Fruit fly (Drosophila melanogaster) whole organism, embryonic: ENCODE data around the gene CG31952.

Experiments
- Bgb ChIP-seq: fragments of 200-800 bp; sonication (Bioruptor generic); IDR thresholded peaks from 2 replicates; pipeline ENCODE4 v1.3.6; 2022; ENCODE audit warnings: missing biosample characterization, missing genetic modification characterization; ENCODE audit not compliant: partially characterized antibody
- CG10959 ChIP-seq: fragments of 200-800 bp; sonication (Bioruptor generic); IDR thresholded peaks from 2 replicates; pipeline ENCODE4 v1.3.6; 2022; ENCODE audit warnings: missing biosample characterization, missing genetic modification characterization
- CG11247 ChIP-seq: fragments of 200-800 bp; sonication (Bioruptor generic); IDR thresholded peaks from 2 replicates; pipeline ENCODE4 v1.3.6; 2022; ENCODE audit warnings: missing biosample characterization, missing genetic modification characterization
- CG12071 ChIP-seq: fragments of 200-800 bp; sonication (Bioruptor generic); optimal IDR thresholded peaks from 3 replicates; lab custom pipeline; 2018; ENCODE audit warnings: missing biosample characterization, mild to moderate bottlenecking, missing genetic modification characterization
- CG1233 ChIP-seq: fragments of 200-800 bp; sonication (Bioruptor generic); optimal IDR thresholded peaks from 4 replicates; lab custom pipeline; 2018; ENCODE audit warnings: missing biosample characterization, mild to moderate bottlenecking, missing genetic modification characterization
- CG17829 ChIP-seq: fragments of 200-800 bp; optimal IDR thresholded peaks from 2 replicates; lab custom pipeline; 2019; ENCODE audit warnings: missing biosample characterization, mild to moderate bottlenecking, missing genetic modification characterization, moderate library complexity
- CG3281 ChIP-seq: fragments of 200-800 bp; sonication (Bioruptor generic); optimal IDR thresholded peaks from 3 replicates; lab custom pipeline; 2017; ENCODE audit warnings: missing biosample characterization, mild to moderate bottlenecking, missing genetic modification characterization
- CG6175 ChIP-seq: fragments of 200-800 bp; sonication (Bioruptor generic); IDR thresholded peaks from 3 replicates; pipeline ENCODE4 v1.3.6; 2022; ENCODE audit warnings: missing biosample characterization, missing genetic modification characterization
- CG7963 ChIP-seq: fragments of 200-800 bp; sonication (Bioruptor generic); IDR thresholded peaks from 3 replicates; pipeline ENCODE4 v1.3.6; 2022; ENCODE audit warnings: missing biosample characterization, missing genetic modification characterization; ENCODE audit not compliant: partially characterized antibody
- CG8089 ChIP-seq: fragments of 200-800 bp; sonication (Bioruptor generic); optimal IDR thresholded peaks from 3 replicates; lab custom pipeline; 2016; ENCODE audit warnings: missing biosample characterization, missing genetic modification characterization
- CG8765 ChIP-seq: fragments of 200-800 bp; sonication (Bioruptor generic); IDR thresholded peaks from 2 replicates; pipeline ENCODE4 v1.3.6; 2022; ENCODE audit warnings: missing biosample characterization, missing genetic modification characterization
- CG9609 ChIP-seq: fragments of 200-800 bp; sonication (Bioruptor generic); optimal IDR thresholded peaks from 3 replicates; lab custom pipeline; 2016; ENCODE audit warnings: missing biosample characterization, missing genetic modification characterization
- CG9932 ChIP-seq: fragments of 200-800 bp; sonication (Bioruptor generic); IDR thresholded peaks from 2 replicates; pipeline ENCODE4 v1.3.6; 2022; ENCODE audit warnings: missing biosample characterization, missing genetic modification characterization
- Eip74EF ChIP-seq, 2 experiments: fragments of 200-800 bp in 1 of 2; fragments of >200 bp in 1 of 2; sonication (Bioruptor generic) in 1 of 2; optimal IDR thresholded peaks; 2 replicates each; lab custom pipeline; 2017 to 2019; ENCODE audit warnings: missing biosample characterization in 2 of 2, missing genetic modification characterization in 2 of 2, mild to moderate bottlenecking in 1 of 2, moderate library complexity in 1 of 2
- Gsc ChIP-seq: fragments of 200-800 bp; sonication (Bioruptor generic); IDR thresholded peaks from 2 replicates; pipeline ENCODE4 v1.3.6; 2022; ENCODE audit warnings: missing biosample characterization, missing genetic modification characterization
- Hmx ChIP-seq: fragments of 200-800 bp; sonication (Bioruptor generic); optimal IDR thresholded peaks from 2 replicates; lab custom pipeline; 2016; ENCODE audit warnings: missing biosample characterization, missing genetic modification characterization
- Hr3 ChIP-seq: fragments of 200-800 bp; sonication (Bioruptor generic); optimal IDR thresholded peaks from 3 replicates; lab custom pipeline; 2016; ENCODE audit warnings: missing biosample characterization, missing genetic modification characterization
- Hr39 ChIP-seq: fragments of >200 bp; optimal IDR thresholded peaks from 2 replicates; lab custom pipeline; 2017
- Jarid2 ChIP-seq: fragments of 200-800 bp; sonication (Bioruptor generic); optimal IDR thresholded peaks from 3 replicates; lab custom pipeline; 2017; ENCODE audit warnings: mild to moderate bottlenecking, missing biosample characterization, missing genetic modification reagents, missing genetic modification characterization
- MTF-1 ChIP-seq: fragments of 200-800 bp; sonication (Bioruptor generic); optimal IDR thresholded peaks from 2 replicates; lab custom pipeline; 2018; ENCODE audit warnings: missing biosample characterization, mild to moderate bottlenecking, missing genetic modification characterization, borderline replicate concordance
- Med ChIP-seq: fragments of 200-800 bp; sonication (Bioruptor generic); peaks from one replicate; lab custom pipeline; 2016; ENCODE audit warnings: missing biosample characterization, missing genetic modification characterization, mild to moderate bottlenecking, inconsistent platforms, moderate library complexity
- Rfx ChIP-seq: fragments of 200-800 bp; sonication (Bioruptor generic); IDR thresholded peaks from 2 replicates; pipeline ENCODE4 v1.3.6; 2022; ENCODE audit warnings: missing biosample characterization, missing genetic modification characterization
- Scr ChIP-seq: fragments of 200-800 bp; sonication (Bioruptor generic); IDR thresholded peaks from 2 replicates; pipeline ENCODE4 v1.3.6; 2022; ENCODE audit warnings: missing biosample characterization, missing genetic modification characterization; ENCODE audit not compliant: partially characterized antibody
- Sox100B ChIP-seq: fragments of 200-800 bp; sonication (Bioruptor generic); optimal IDR thresholded peaks from 3 replicates; lab custom pipeline; 2018; ENCODE audit warnings: missing biosample characterization, mild to moderate bottlenecking, missing genetic modification characterization
- Tbp ChIP-seq: fragments of >200 bp; optimal IDR thresholded peaks from 2 replicates; lab custom pipeline; 2018; ENCODE audit warnings: missing biosample characterization, missing genetic modification characterization
- Xbp1 ChIP-seq: fragments of 200-800 bp; sonication (Bioruptor generic); optimal IDR thresholded peaks from 3 replicates; lab custom pipeline; 2016; ENCODE audit warnings: missing biosample characterization, mild to moderate bottlenecking, missing genetic modification characterization
- aop ChIP-seq: fragments of 200-800 bp; sonication (Bioruptor generic); IDR thresholded peaks from 2 replicates; pipeline ENCODE4 v1.3.6; 2022; ENCODE audit warnings: missing biosample characterization, missing genetic modification characterization
- az2 ChIP-seq: fragments of 200-800 bp; sonication (Bioruptor generic); optimal IDR thresholded peaks from 3 replicates; lab custom pipeline; 2016; ENCODE audit warnings: missing biosample characterization, missing genetic modification characterization
- caup ChIP-seq: fragments of 200-800 bp; sonication (Bioruptor generic); optimal IDR thresholded peaks from 3 replicates; lab custom pipeline; 2017; ENCODE audit warnings: missing biosample characterization, mild to moderate bottlenecking, missing genetic modification characterization, moderate library complexity; ENCODE audit not compliant: severe bottlenecking
- ci ChIP-seq: fragments of 200-800 bp; sonication (Bioruptor generic); IDR thresholded peaks from 3 replicates; pipeline ENCODE4 v1.3.6; 2022; ENCODE audit warnings: missing biosample characterization, missing genetic modification characterization
- croc ChIP-seq: fragments of 200-800 bp; sonication (Bioruptor generic); conservative IDR thresholded peaks from 3 replicates; pipeline ENCODE4 v1.3.6; 2022; ENCODE audit warnings: missing biosample characterization, missing genetic modification characterization
- crp ChIP-seq, 2 experiments: fragments of 200-800 bp; sonication (Bioruptor generic); optimal IDR thresholded peaks; 2 replicates in 1 of 2; 3 replicates in 1 of 2; lab custom pipeline; 2017; ENCODE audit warnings: missing biosample characterization in 2 of 2, missing genetic modification characterization in 2 of 2, mild to moderate bottlenecking in 1 of 2, moderate library complexity in 1 of 2
- danr ChIP-seq: fragments of 200-800 bp; sonication (Bioruptor generic); IDR thresholded peaks from 2 replicates; pipeline ENCODE4 v1.3.6; 2022; ENCODE audit warnings: missing biosample characterization, missing genetic modification characterization
- en ChIP-seq: fragments of 200-800 bp; sonication (Bioruptor generic); optimal IDR thresholded peaks from 2 replicates; lab custom pipeline; 2016; ENCODE audit warnings: missing biosample characterization, missing genetic modification characterization
- gt ChIP-seq: fragments of 200-800 bp; sonication (Bioruptor generic); IDR thresholded peaks from 2 replicates; pipeline ENCODE4 v1.3.6; 2022; ENCODE audit warnings: missing biosample characterization, missing genetic modification characterization
- h ChIP-seq: fragments of >200 bp; optimal IDR thresholded peaks from 2 replicates; lab custom pipeline; 2017
- hkb ChIP-seq, 2 experiments: fragments of 200-800 bp in 1 of 2; fragments of >200 bp in 1 of 2; sonication (Bioruptor generic) in 1 of 2; IDR thresholded peaks in 1 of 2; optimal IDR thresholded peaks in 1 of 2; 2 replicates each; pipeline versions ENCODE4 v1.3.6 to Lab custom; 2017 to 2022; ENCODE audit warnings: missing biosample characterization in 1 of 2, missing genetic modification characterization in 1 of 2
- ken ChIP-seq: fragments of 200-800 bp; sonication (Bioruptor generic); IDR thresholded peaks from 3 replicates; pipeline ENCODE4 v1.3.6; 2022; ENCODE audit warnings: missing biosample characterization, missing genetic modification characterization
- klu ChIP-seq: fragments of 200-800 bp; sonication (Bioruptor generic); IDR thresholded peaks from 2 replicates; pipeline ENCODE4 v1.3.6; 2022; ENCODE audit warnings: missing biosample characterization, missing genetic modification characterization
- lmd ChIP-seq: fragments of 200-800 bp; sonication (Bioruptor generic); IDR thresholded peaks from 2 replicates; pipeline ENCODE4 v1.3.6; 2022; ENCODE audit warnings: missing biosample characterization, missing genetic modification characterization
- lola ChIP-seq, 3 experiments: fragments of >200 bp in 2 of 3; fragments of 200-800 bp in 1 of 3; sonication (Bioruptor generic) in 1 of 3; optimal IDR thresholded peaks; 2 replicates each; lab custom pipeline; 2017 to 2019; ENCODE audit warnings: missing biosample characterization in 3 of 3, missing genetic modification characterization in 3 of 3, mild to moderate bottlenecking in 1 of 3, moderate library complexity in 1 of 3
- mam ChIP-seq: fragments of 200-800 bp; sonication (Bioruptor generic); optimal IDR thresholded peaks from 3 replicates; lab custom pipeline; 2016; ENCODE audit warnings: missing biosample characterization, missing genetic modification characterization
- nerfin-2 ChIP-seq: fragments of 200-800 bp; sonication (Bioruptor generic); IDR thresholded peaks from 2 replicates; pipeline ENCODE4 v1.3.6; 2022; ENCODE audit warnings: missing biosample characterization, missing genetic modification characterization; ENCODE audit not compliant: partially characterized antibody
- nom ChIP-seq: fragments of 200-800 bp; sonication (Bioruptor generic); optimal IDR thresholded peaks from 2 replicates; lab custom pipeline; 2017; ENCODE audit warnings: missing biosample characterization, missing genetic modification characterization, mild to moderate bottlenecking, moderate library complexity, missing genetic modification reagents
- oc ChIP-seq: fragments of 200-800 bp; sonication (Bioruptor generic); optimal IDR thresholded peaks from 2 replicates; lab custom pipeline; 2018; ENCODE audit warnings: missing biosample characterization, mild to moderate bottlenecking, missing genetic modification characterization, moderate library complexity
- peb ChIP-seq: fragments of 200-800 bp; sonication (Bioruptor generic); IDR thresholded peaks from 2 replicates; pipeline ENCODE4 v1.3.6; 2022; ENCODE audit warnings: missing biosample characterization, missing genetic modification characterization
- sc ChIP-seq, 3 experiments: fragments of >200 bp in 2 of 3; fragments of 200-800 bp in 1 of 3; sonication (Bioruptor generic) in 1 of 3; optimal IDR thresholded peaks; 2 replicates in 2 of 3; 3 replicates in 1 of 3; lab custom pipeline; 2017; ENCODE audit warnings: mild to moderate bottlenecking in 1 of 3, missing biosample characterization in 1 of 3, missing genetic modification characterization in 1 of 3, missing genetic modification reagents in 1 of 3
- shn ChIP-seq: fragments of 200-800 bp; sonication (Bioruptor generic); optimal IDR thresholded peaks from 3 replicates; lab custom pipeline; 2016; ENCODE audit warnings: missing biosample characterization, missing genetic modification characterization
- sima ChIP-seq: fragments of 200-800 bp; sonication (Bioruptor generic); optimal IDR thresholded peaks from 2 replicates; lab custom pipeline; 2016; ENCODE audit warnings: missing biosample characterization, missing genetic modification characterization
- z ChIP-seq: fragments of 200-800 bp; sonication (Bioruptor generic); IDR thresholded peaks from 3 replicates; pipeline ENCODE4 v1.3.6; 2022; ENCODE audit warnings: missing biosample characterization, missing genetic modification characterization

Gene CG31952

DNA sequence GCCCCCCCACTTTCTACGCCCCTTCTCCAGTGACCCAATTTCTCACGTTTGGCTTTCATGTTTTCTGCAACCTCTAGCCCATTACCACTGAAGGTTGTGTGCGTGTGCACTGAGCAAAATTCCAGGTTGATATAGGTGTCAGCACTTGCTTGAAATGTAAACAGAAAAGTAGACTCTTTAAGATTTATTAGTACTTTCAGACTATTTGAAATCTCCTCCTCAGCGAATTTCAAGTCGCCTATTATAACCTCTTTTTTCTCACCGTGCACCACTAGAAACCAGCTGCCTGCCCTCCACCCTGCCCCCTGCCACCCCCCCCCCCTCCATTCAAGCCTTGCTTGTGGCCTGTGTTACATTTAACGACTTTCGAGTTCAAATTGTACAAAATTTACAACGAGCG lies 18.6 kb downstream of the CG31952 start (continued):
- peak in 1 of 3 experiments; percentile 49 for TF ChIP-seq lola (GFP tag; optimal IDR thresholded peaks at IDR 0.05; lab: Kevin White, UChicago)
- peak; percentile 3 for TF ChIP-seq Jarid2 (GFP tag; lab: Kevin White, UChicago)
- no peak for TF ChIP-seq CG9932 (GFP tag; lab: Robert Waterston, UW)
- TF ChIP-seq Med (GFP tag; lab: Kevin White, UChicago): peak; percentile 82
- TF ChIP-seq h (lab: Kevin White, UChicago): no peak
- TF ChIP-seq Bgb (GFP tag; lab: Robert Waterston, UW): no peak
- peak; percentile 66 for TF ChIP-seq lmd
- no peak for TF ChIP-seq CG8089 (GFP tag; lab: Kevin White, UChicago)
- no peak for TF ChIP-seq sima (GFP tag; lab: Kevin White, UChicago)
- peak; percentile 7 for TF ChIP-seq Sox100B (GFP tag; lab: Kevin White, UChicago)
- TF ChIP-seq CG7963 (GFP tag; lab: Robert Waterston, UW): no peak
- peak; percentile 75; the same call in 2 of the 3 replicates for TF ChIP-seq ci
- peak; percentile 52; the same call in 1 of the 2 replicates for TF ChIP-seq Rfx
- no peak for TF ChIP-seq MTF-1
- TF ChIP-seq danr (GFP tag; lab: Robert Waterston, UW): 0 out of 2 replicates have a peak, but pooled peaks have one; percentile 24
- peak; percentile 38 for TF ChIP-seq CG17829 (tag; lab: Kevin White, UChicago)
- TF ChIP-seq hkb (optimal IDR thresholded peaks at IDR 0.05; lab: Kevin White, UChicago): no peak
- TF ChIP-seq hkb (GFP tag; IDR thresholded peaks at IDR 0.05; lab: Robert Waterston, UW): peak; percentile 67
- TF ChIP-seq nerfin-2 (GFP tag; lab: Robert Waterston, UW): no peak
- no peak for TF ChIP-seq en
- TF ChIP-seq aop (GFP tag; lab: Robert Waterston, UW): no peak
- no peak for TF ChIP-seq nom
- TF ChIP-seq Hr3 (GFP tag; lab: Kevin White, UChicago): peak; percentile 33
- TF ChIP-seq Hr39 (lab: Kevin White, UChicago): no peak
- TF ChIP-seq CG8765 (GFP tag; lab: Robert Waterston, UW): no peak
- no peak for TF ChIP-seq Eip74EF (GFP tag; optimal IDR thresholded peaks at IDR 0.05; lab: Kevin White, UChicago)
- no peak for TF ChIP-seq mam (GFP tag; lab: Kevin White, UChicago)
- peak; percentile 4 for TF ChIP-seq CG1233 (GFP tag; lab: Kevin White, UChicago)
- peak; percentile 64 for TF ChIP-seq CG10959 (GFP tag; lab: Robert Waterston, UW)
- TF ChIP-seq CG6175 (GFP tag; lab: Robert Waterston, UW): no peak
- no peak for TF ChIP-seq Scr
- TF ChIP-seq sc (optimal IDR thresholded peaks at IDR 0.05; lab: Kevin White, UChicago): no peak
- peak; percentile 2 for TF ChIP-seq sc (GFP tag; optimal IDR thresholded peaks at IDR 0.05; lab: Kevin White, UChicago)
- TF ChIP-seq oc (tag; lab: Kevin White, UChicago): peak; percentile 4
- no peak for TF ChIP-seq caup (GFP tag; lab: Kevin White, UChicago)
- no peak for TF ChIP-seq klu (GFP tag; lab: Robert Waterston, UW)
- no peak for TF ChIP-seq CG11247 (GFP tag; lab: Robert Waterston, UW)
- TF ChIP-seq Gsc: 0 out of 2 replicates have a peak, but pooled peaks have one; percentile 31
- peak; percentile 2 for TF ChIP-seq CG9609 (GFP tag; lab: Kevin White, UChicago)
- no peak for TF ChIP-seq CG12071 (GFP tag; lab: Kevin White, UChicago)
- TF ChIP-seq gt (GFP tag; lab: Robert Waterston, UW): no peak
- no peak for TF ChIP-seq CG3281
- TF ChIP-seq Xbp1 (GFP tag; lab: Kevin White, UChicago): peak; percentile 37
- no peak for TF ChIP-seq Hmx (GFP tag; lab: Kevin White, UChicago)
- no peak for TF ChIP-seq z (GFP tag; lab: Robert Waterston, UW)
- peak; percentile 52; the same call in 1 of the 2 replicates for TF ChIP-seq peb
- no peak for TF ChIP-seq Tbp (GFP tag; lab: Kevin White, UChicago)
- TF ChIP-seq az2 (GFP tag; lab: Kevin White, UChicago): peak; percentile 37
- no peak for TF ChIP-seq shn
- TF ChIP-seq ken (GFP tag; lab: Robert Waterston, UW): peak; percentile 51; the same call in 1 of the 3 replicates
- TF ChIP-seq croc (GFP tag; lab: Robert Waterston, UW): peak; percentile 57
- TF ChIP-seq crp (GFP tag; optimal IDR thresholded peaks at IDR 0.05; lab: Kevin White, UChicago): no peak
